Worm (Caenorhabditis elegans) whole organism, L1 larva: ENCODE data around the gene wbp-11.

ENCODE experiments used
- C04F5.9 ChIP-seq: sonication (generic microtip); optimal IDR thresholded peaks from 2 replicates; lab custom pipeline; 2016; ENCODE audit warnings: missing genetic modification characterization, missing compliant biosample characterization
- C16A3.4 ChIP-seq: fragments of 150-350 bp; optimal IDR thresholded peaks from 2 replicates; lab custom pipeline; 2014; ENCODE audit warnings: missing biosample characterization, missing genetic modification characterization
- C34B4.2 ChIP-seq: sonication (generic microtip); optimal IDR thresholded peaks from 2 replicates; lab custom pipeline; 2017; ENCODE audit warnings: mild to moderate bottlenecking, missing genetic modification characterization, missing compliant biosample characterization
- aly-2 ChIP-seq: fragments of 150-350 bp; optimal IDR thresholded peaks from 2 replicates; lab custom pipeline; 2014; ENCODE audit warnings: missing biosample characterization, missing genetic modification characterization
- blmp-1 ChIP-seq: fragments of 150-350 bp; optimal IDR thresholded peaks from 2 replicates; lab custom pipeline; 2014; ENCODE audit warnings: missing biosample characterization, missing genetic modification characterization
- ceh-63 ChIP-seq: fragments of 200-800 bp; sonication (Bioruptor generic); optimal IDR thresholded peaks from 2 replicates; lab custom pipeline; 2018; ENCODE audit warnings: mild to moderate bottlenecking, missing genetic modification characterization, missing compliant biosample characterization
- ceh-8 ChIP-seq: fragments of 200-800 bp; sonication (Bioruptor generic); optimal IDR thresholded peaks from 2 replicates; lab custom pipeline; 2018; ENCODE audit warnings: mild to moderate bottlenecking, missing genetic modification characterization, moderate library complexity, missing compliant biosample characterization
- ceh-90 ChIP-seq: sonication (generic microtip); optimal IDR thresholded peaks from 2 replicates; lab custom pipeline; 2016; ENCODE audit warnings: missing genetic modification characterization, missing compliant biosample characterization
- ces-1 ChIP-seq: fragments of 150-350 bp; optimal IDR thresholded peaks from 2 replicates; lab custom pipeline; 2014; ENCODE audit warnings: missing biosample characterization, missing genetic modification reagents, missing genetic modification characterization
- dpl-1 ChIP-seq, 3 experiments: fragments of 150-350 bp in 2 of 3; sonication (generic microtip) in 1 of 3; optimal IDR thresholded peaks; 2 replicates each; lab custom pipeline; 2014 to 2017; ENCODE audit warnings: missing biosample characterization in 3 of 3, missing genetic modification characterization in 3 of 3, missing genetic modification reagents in 3 of 3
- dsc-1 ChIP-seq: sonication (generic microtip); optimal IDR thresholded peaks from 2 replicates; lab custom pipeline; 2016; ENCODE audit warnings: mild to moderate bottlenecking, missing genetic modification characterization, missing compliant biosample characterization
- efl-1 ChIP-seq, 4 experiments: fragments of 150-350 bp; optimal IDR thresholded peaks in 3 of 4; peaks in 1 of 4; 1 replicate in 1 of 4; 2 replicates in 3 of 4; lab custom pipeline; 2014; ENCODE audit warnings: missing biosample characterization in 2 of 4, missing genetic modification characterization in 2 of 4, missing genetic modification reagents in 2 of 4
- efl-3 ChIP-seq: fragments of 200-800 bp; sonication (Bioruptor generic); optimal IDR thresholded peaks from 2 replicates; lab custom pipeline; 2018; ENCODE audit warnings: mild to moderate bottlenecking, missing genetic modification characterization, missing compliant biosample characterization
- egl-13 ChIP-seq: sonication (generic microtip); optimal IDR thresholded peaks from 2 replicates; lab custom pipeline; 2016; ENCODE audit warnings: missing genotype, missing genetic modification reagents, missing genetic modification characterization, missing compliant biosample characterization
- elt-3 ChIP-seq, 6 experiments: fragments of 150-350 bp in 1 of 6; sonication (generic microtip); optimal IDR thresholded peaks; 2 replicates each; lab custom pipeline; 2017 to 2018; ENCODE audit warnings: missing biosample characterization in 6 of 6, missing genetic modification characterization in 6 of 6, inconsistent platforms in 1 of 6
- ets-5 ChIP-seq: fragments of 200-800 bp; sonication (Bioruptor generic); IDR thresholded peaks from 2 replicates; pipeline ENCODE4 v1.3.6; 2022; ENCODE audit warnings: missing genetic modification characterization, missing compliant biosample characterization
- fkh-4 ChIP-seq: sonication (generic microtip); optimal IDR thresholded peaks from 2 replicates; lab custom pipeline; 2016; ENCODE audit warnings: missing compliant biosample characterization, missing genetic modification characterization, borderline replicate concordance
- fos-1 ChIP-seq: fragments of 150-350 bp; optimal IDR thresholded peaks from 2 replicates; lab custom pipeline; 2014; ENCODE audit warnings: missing biosample characterization, missing genetic modification characterization
- grh-1 ChIP-seq: fragments of 200-800 bp; sonication (Bioruptor generic); IDR thresholded peaks from 2 replicates; pipeline ENCODE4 v1.3.6; 2022; ENCODE audit warnings: missing genetic modification reagents, missing genetic modification characterization, missing compliant biosample characterization
- hlh-4 ChIP-seq: sonication (generic microtip); optimal IDR thresholded peaks from 2 replicates; lab custom pipeline; 2016; ENCODE audit warnings: mild to moderate bottlenecking, missing genetic modification characterization, missing compliant biosample characterization
- hpl-2 ChIP-seq: fragments of 150-350 bp; optimal IDR thresholded peaks from 2 replicates; lab custom pipeline; 2014; ENCODE audit warnings: missing biosample characterization, missing genetic modification reagents, missing genetic modification characterization
- irx-1 ChIP-seq: sonication (generic microtip); optimal IDR thresholded peaks from 2 replicates; lab custom pipeline; 2016; ENCODE audit warnings: missing genetic modification characterization, missing compliant biosample characterization
- isw-1 ChIP-seq: fragments of 200-800 bp; sonication (Bioruptor generic); IDR thresholded peaks from 2 replicates; pipeline ENCODE4 v1.3.6; 2022; ENCODE audit warnings: missing genetic modification characterization, missing compliant biosample characterization
- jun-1 ChIP-seq: fragments of 150-350 bp; optimal IDR thresholded peaks from 2 replicates; lab custom pipeline; 2014; ENCODE audit warnings: missing biosample characterization, missing genetic modification reagents, missing genetic modification characterization
- lin-15B ChIP-seq: fragments of 150-350 bp; sonication (generic microtip); optimal IDR thresholded peaks from 3 replicates; lab custom pipeline; 2014; ENCODE audit warnings: missing biosample characterization, missing genetic modification characterization
- lin-35 ChIP-seq, 2 experiments: fragments of 150-350 bp; optimal IDR thresholded peaks; 2 replicates each; lab custom pipeline; 2014; ENCODE audit warnings: missing biosample characterization in 2 of 2, missing genetic modification characterization in 2 of 2, missing genetic modification reagents in 2 of 2
- lin-39 ChIP-seq: fragments of 150-350 bp; optimal IDR thresholded peaks from 2 replicates; lab custom pipeline; 2014; ENCODE audit warnings: missing biosample characterization, missing genetic modification reagents, missing genetic modification characterization
- lir-3 ChIP-seq: sonication (generic microtip); optimal IDR thresholded peaks from 2 replicates; lab custom pipeline; 2016; ENCODE audit warnings: mild to moderate bottlenecking, missing genetic modification characterization, moderate library complexity, missing compliant biosample characterization; ENCODE audit not compliant: poor library complexity
- mef-2 ChIP-seq: fragments of 150-350 bp; optimal IDR thresholded peaks from 2 replicates; lab custom pipeline; 2014; ENCODE audit warnings: missing biosample characterization, missing genetic modification characterization
- nhr-11 ChIP-seq: fragments of 150-350 bp; optimal IDR thresholded peaks from 2 replicates; lab custom pipeline; 2014; ENCODE audit warnings: missing biosample characterization, missing genetic modification characterization
- nhr-237 ChIP-seq: fragments of 150-350 bp; optimal IDR thresholded peaks from 2 replicates; lab custom pipeline; 2014; ENCODE audit warnings: missing biosample characterization, missing genetic modification characterization
- nhr-28 ChIP-seq: fragments of 150-350 bp; optimal IDR thresholded peaks from 2 replicates; lab custom pipeline; 2014; ENCODE audit warnings: missing biosample characterization, missing genetic modification characterization
- nhr-47 ChIP-seq: sonication (generic microtip); optimal IDR thresholded peaks from 2 replicates; lab custom pipeline; 2016; ENCODE audit warnings: mild to moderate bottlenecking, missing genetic modification characterization, moderate library complexity, missing compliant biosample characterization
- nhr-76 ChIP-seq: sonication (generic microtip); optimal IDR thresholded peaks from 2 replicates; lab custom pipeline; 2017; ENCODE audit warnings: missing biosample characterization, missing genetic modification characterization
- snpc-4 ChIP-seq: fragments of 150-350 bp; optimal IDR thresholded peaks from 2 replicates; lab custom pipeline; 2014; ENCODE audit warnings: missing biosample characterization, missing genetic modification characterization
- snu-23 ChIP-seq: sonication (generic microtip); optimal IDR thresholded peaks from 2 replicates; lab custom pipeline; 2016; ENCODE audit warnings: missing genetic modification characterization, missing compliant biosample characterization
- sox-4 ChIP-seq: sonication (generic microtip); optimal IDR thresholded peaks from 2 replicates; lab custom pipeline; 2016; ENCODE audit warnings: missing genetic modification characterization, missing compliant biosample characterization
- sup-37 ChIP-seq: fragments of 200-800 bp; sonication (Bioruptor generic); optimal IDR thresholded peaks from 2 replicates; lab custom pipeline; 2018; ENCODE audit warnings: mild to moderate bottlenecking, missing genetic modification characterization, missing compliant biosample characterization
- tbx-2 ChIP-seq: sonication (generic microtip); optimal IDR thresholded peaks from 2 replicates; lab custom pipeline; 2016; ENCODE audit warnings: missing genetic modification characterization, missing compliant biosample characterization
- tlp-1 ChIP-seq: fragments of 150-350 bp; optimal IDR thresholded peaks from 2 replicates; lab custom pipeline; 2014; ENCODE audit warnings: missing biosample characterization, missing genetic modification characterization
- unc-86 ChIP-seq: sonication (generic microtip); optimal IDR thresholded peaks from 2 replicates; lab custom pipeline; 2016; ENCODE audit warnings: missing genetic modification characterization, missing compliant biosample characterization
- unc-98 ChIP-seq: fragments of 200-800 bp; sonication (Bioruptor generic); IDR thresholded peaks from 2 replicates; pipeline ENCODE4 v1.3.6; 2022; ENCODE audit warnings: missing genetic modification characterization, missing compliant biosample characterization
- vab-15 ChIP-seq: sonication (generic microtip); optimal IDR thresholded peaks from 2 replicates; lab custom pipeline; 2017; ENCODE audit warnings: missing genotype, mild to moderate bottlenecking, missing genetic modification characterization, missing compliant biosample characterization
- zag-1 ChIP-seq: fragments of 150-350 bp; optimal IDR thresholded peaks from 2 replicates; lab custom pipeline; 2014; ENCODE audit warnings: missing biosample characterization, missing genetic modification characterization
- ztf-11 ChIP-seq, 2 experiments: sonication (generic microtip); optimal IDR thresholded peaks; 2 replicates each; lab custom pipeline; 2016 to 2017; ENCODE audit warnings: missing genetic modification characterization in 2 of 2, missing biosample characterization in 1 of 2, missing compliant biosample characterization in 1 of 2
- ztf-4 ChIP-seq: fragments of 150-350 bp; optimal IDR thresholded peaks from 2 replicates; lab custom pipeline; 2014; ENCODE audit warnings: missing biosample characterization, missing genetic modification characterization

The wbp-11 gene

DNA sequence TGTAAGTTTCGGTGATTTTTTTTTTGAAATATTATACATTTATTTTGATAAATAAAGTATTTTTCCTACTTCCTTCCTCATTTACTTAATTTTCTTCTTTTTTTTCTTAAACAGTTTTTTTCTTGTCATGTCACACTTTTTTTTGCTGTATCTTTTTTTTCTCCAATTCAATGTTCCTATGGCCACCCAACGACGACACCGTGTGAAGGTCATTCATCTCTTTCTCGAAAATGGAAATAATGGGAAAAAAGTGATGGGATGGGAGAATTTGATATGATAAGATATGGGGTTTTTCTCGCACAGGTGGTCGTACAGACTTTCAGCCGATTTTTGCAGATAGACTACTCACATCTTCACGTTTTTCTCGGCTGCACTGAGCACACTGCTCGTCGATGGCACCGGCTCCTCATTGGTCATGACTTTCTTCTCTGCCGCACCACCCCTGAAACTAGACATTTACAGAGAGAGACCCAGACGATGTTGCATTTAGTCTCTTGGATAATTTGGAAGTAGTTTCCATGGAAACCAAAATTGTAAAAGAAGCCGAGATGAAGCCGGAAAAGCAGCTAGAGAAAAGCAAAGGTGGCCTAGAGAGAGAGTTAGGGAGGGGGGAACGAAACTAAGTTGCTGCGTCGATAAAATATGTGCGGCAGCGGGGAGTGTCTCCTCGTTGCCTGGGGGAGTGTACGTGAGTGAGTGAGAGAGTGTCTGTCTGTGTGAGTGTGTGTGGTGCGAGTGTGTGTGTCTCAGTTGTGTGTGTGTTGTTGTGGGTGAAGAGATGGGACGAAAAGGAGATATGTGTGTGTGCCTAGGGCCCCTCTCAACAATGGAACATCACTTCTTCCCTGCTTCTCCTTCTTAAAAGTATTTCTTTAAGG is 3.6 kb upstream of the wbp-11 start, which contains the start of gene daf-19 (continued):
- TF ChIP-seq efl-1 (optimal IDR thresholded peaks at IDR 0.05; lab: Kevin White, UChicago) = peak; percentile 27 to 35
- peak in 1 of 2 experiments; percentile 18 for TF ChIP-seq efl-1 (GFP tag; optimal IDR thresholded peaks at IDR 0.05 in 1 of 2; lab: Kevin White, UChicago)
- TF ChIP-seq lin-39 = no peak
- TF ChIP-seq aly-2 (tag; lab: Kevin White, UChicago) = no peak
- no peak for TF ChIP-seq ceh-63 (GFP tag; lab: Kevin White, UChicago)
- no peak for TF ChIP-seq vab-15
- TF ChIP-seq fos-1 = peak; percentile 61
- peak; percentile 16 for TF ChIP-seq lir-3 (tag; lab: Kevin White, UChicago)
- TF ChIP-seq isw-1 = peak; percentile 20
- TF ChIP-seq ets-5 (GFP tag; lab: Robert Waterston, UW) = no peak
- peak; percentile 77 for TF ChIP-seq nhr-47 (tag; lab: Kevin White, UChicago)
- TF ChIP-seq blmp-1 (tag; lab: Kevin White, UChicago) = peak; percentile 59
- TF ChIP-seq sox-4 = peak; percentile 51

DNA sequence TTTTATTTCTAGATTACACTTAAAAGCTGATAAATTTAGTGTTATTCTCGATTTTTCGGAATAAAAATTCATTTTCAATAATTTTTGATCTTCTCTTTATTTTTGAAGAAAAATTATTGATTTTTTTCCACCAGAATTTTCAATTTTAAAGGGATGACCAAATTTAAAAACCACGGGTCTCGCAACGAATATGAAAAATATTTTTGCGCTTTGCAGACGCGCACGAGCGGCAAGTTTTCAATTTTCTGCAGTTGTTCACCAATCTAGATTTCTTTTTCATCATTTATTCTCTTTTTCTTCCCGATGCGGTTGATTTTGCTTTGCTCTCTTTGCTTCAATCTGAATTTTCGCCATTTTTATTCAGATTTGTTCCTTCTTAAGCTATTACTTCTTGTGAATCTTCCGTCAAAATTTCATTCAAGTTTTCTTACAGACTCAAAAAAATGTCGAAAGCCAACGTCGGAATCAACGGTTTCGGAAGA is 1.8 kb upstream of the wbp-11 start, which contains the start of gene gpd-4:
Gene gpd-4, plus strand, starts transcription at position 432 of the 482 bp plus-strand sequence.
- TF ChIP-seq fkh-4 (tag; lab: Kevin White, UChicago) (no peak), efl-1 (optimal IDR thresholded peaks at IDR 0.05; lab: Kevin White, UChicago) (peak in 1 of 2 experiments; percentile 13), efl-1 (GFP tag; optimal IDR thresholded peaks at IDR 0.05 in 1 of 2; lab: Kevin White, UChicago) (no peak)
- TF ChIP-seq, all 84 proteins: peak for 1

DNA sequence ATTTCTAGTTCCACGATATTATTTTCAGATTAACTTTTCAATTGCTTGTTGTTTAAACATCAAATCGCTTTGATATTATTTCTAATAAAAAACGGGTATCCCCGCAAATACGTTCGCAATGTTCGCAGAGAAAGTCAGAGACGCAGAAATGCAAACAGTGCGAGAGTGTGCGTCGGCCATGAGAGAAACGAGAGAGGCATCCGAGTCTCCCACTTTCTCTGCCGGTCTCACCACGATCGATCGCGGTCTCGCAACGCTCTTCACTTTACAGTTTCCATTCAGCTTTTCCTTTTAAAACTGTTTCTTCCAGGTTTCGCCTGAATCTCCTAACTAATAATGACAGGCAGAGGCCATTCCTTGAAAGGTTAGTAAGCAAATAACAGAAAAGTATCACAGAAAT is 1.6 kb downstream of the wbp-11 start, which contains the start of gene F33H1.4:
Gene F33H1.4, plus strand, starts transcription at position 311 of the 400 bp plus-strand sequence.
- TF ChIP-seq C34B4.2 = no peak
- no peak for TF ChIP-seq ces-1
- TF ChIP-seq nhr-237 (tag; lab: Kevin White, UChicago) = no peak
- no peak for TF ChIP-seq mef-2 (tag; lab: Kevin White, UChicago)
- no peak for TF ChIP-seq tlp-1 (tag; lab: Kevin White, UChicago)
- no peak for TF ChIP-seq sox-4
- peak; percentile 6 for TF ChIP-seq aly-2 (tag; lab: Kevin White, UChicago)
- TF ChIP-seq hpl-2 (GFP tag; lab: Kevin White, UChicago) = no peak
- TF ChIP-seq fos-1 = no peak
- TF ChIP-seq ztf-4 (tag; lab: Kevin White, UChicago) = no peak
- TF ChIP-seq snpc-4 (tag; lab: Kevin White, UChicago) = no peak
- TF ChIP-seq tbx-2 = no peak
- TF ChIP-seq snu-23 (GFP tag; lab: Kevin White, UChicago) = peak; percentile 65
- TF ChIP-seq sup-37 (GFP tag; lab: Kevin White, UChicago) = no peak
- TF ChIP-seq vab-15 = no peak
- peak; percentile 61 for TF ChIP-seq nhr-47 (tag; lab: Kevin White, UChicago)
- TF ChIP-seq lin-15B (tag; lab: Kevin White, UChicago) = peak; percentile 87
- no peak for TF ChIP-seq C16A3.4 (tag; lab: Kevin White, UChicago)
- no peak for TF ChIP-seq ztf-11 (tag; optimal IDR thresholded peaks at IDR 0.05; lab: Kevin White, UChicago)
- TF ChIP-seq blmp-1 (tag; lab: Kevin White, UChicago) = peak; percentile 91
- peak; percentile 27 to 50 (median 50) for TF ChIP-seq dpl-1 (GFP tag; optimal IDR thresholded peaks at IDR 0.05; lab: Kevin White, UChicago)
- no peak for TF ChIP-seq irx-1 (tag; lab: Kevin White, UChicago)
- no peak for TF ChIP-seq C04F5.9 (tag; lab: Kevin White, UChicago)
- TF ChIP-seq dsc-1 (tag; lab: Kevin White, UChicago) = no peak
- TF ChIP-seq elt-3 (tag; optimal IDR thresholded peaks at IDR 0.05; lab: Kevin White, UChicago) = peak in 1 of 6 experiments; percentile 22
- TF ChIP-seq efl-3 (GFP tag; lab: Kevin White, UChicago) = no peak
- no peak for TF ChIP-seq ceh-8
- no peak for TF ChIP-seq nhr-28 (tag; lab: Kevin White, UChicago)
- no peak for TF ChIP-seq egl-13 (tag; lab: Kevin White, UChicago)
- TF ChIP-seq zag-1 (tag; lab: Kevin White, UChicago) = no peak
- no peak for TF ChIP-seq nhr-76 (tag; lab: Kevin White, UChicago)
- no peak for TF ChIP-seq ceh-90 (tag; lab: Kevin White, UChicago)
- no peak for TF ChIP-seq nhr-11 (tag; lab: Kevin White, UChicago)
- no peak for TF ChIP-seq grh-1
- peak; percentile 62 to 74 for TF ChIP-seq lin-35 (GFP tag; optimal IDR thresholded peaks at IDR 0.05; lab: Kevin White, UChicago)
- peak; percentile 8 for TF ChIP-seq jun-1 (tag; lab: Kevin White, UChicago)
- TF ChIP-seq hlh-4 (tag; lab: Kevin White, UChicago) = no peak
- TF ChIP-seq unc-86 (tag; lab: Kevin White, UChicago) = peak; percentile 7
- TF ChIP-seq unc-98 = no peak
